Worm (Caenorhabditis elegans) whole organism, L1 larva: ENCODE measurements around the gene sox-2.
A peak's percentile ranks its signal among the peaks of the same experiment; 100 is the strongest.

Experiments used
- C16A3.4 ChIP-seq: fragments of 150-350 bp; optimal IDR thresholded peaks from 2 replicates; lab custom pipeline; 2014; ENCODE audit warnings: missing biosample characterization, missing genetic modification characterization
- C34B4.2 ChIP-seq: sonication (generic microtip); optimal IDR thresholded peaks from 2 replicates; lab custom pipeline; 2017; ENCODE audit warnings: mild to moderate bottlenecking, missing genetic modification characterization, missing compliant biosample characterization
- aha-1 ChIP-seq: fragments of 150-350 bp; optimal IDR thresholded peaks from 2 replicates; lab custom pipeline; 2014; ENCODE audit warnings: missing biosample characterization, missing genetic modification characterization
- ama-1 ChIP-seq: fragments of 150-350 bp; optimal IDR thresholded peaks from 2 replicates; lab custom pipeline; 2014
- ceh-82 ChIP-seq, 3 experiments: fragments of 150-350 bp in 1 of 3; sonication (generic microtip) in 2 of 3; optimal IDR thresholded peaks; 2 replicates each; lab custom pipeline; 2014 to 2017; ENCODE audit warnings: missing biosample characterization in 3 of 3, missing genetic modification characterization in 3 of 3
- dpl-1 ChIP-seq, 3 experiments: fragments of 150-350 bp in 2 of 3; sonication (generic microtip) in 1 of 3; optimal IDR thresholded peaks; 2 replicates each; lab custom pipeline; 2014 to 2017; ENCODE audit warnings: missing biosample characterization in 3 of 3, missing genetic modification characterization in 3 of 3, missing genetic modification reagents in 3 of 3
- dsc-1 ChIP-seq: sonication (generic microtip); optimal IDR thresholded peaks from 2 replicates; lab custom pipeline; 2016; ENCODE audit warnings: mild to moderate bottlenecking, missing genetic modification characterization, missing compliant biosample characterization
- efl-1 ChIP-seq, 4 experiments: fragments of 150-350 bp; optimal IDR thresholded peaks in 3 of 4; peaks in 1 of 4; 1 replicate in 1 of 4; 2 replicates in 3 of 4; lab custom pipeline; 2014; ENCODE audit warnings: missing biosample characterization in 2 of 4, missing genetic modification characterization in 2 of 4, missing genetic modification reagents in 2 of 4
- egl-13 ChIP-seq: sonication (generic microtip); optimal IDR thresholded peaks from 2 replicates; lab custom pipeline; 2016; ENCODE audit warnings: missing genotype, missing genetic modification reagents, missing genetic modification characterization, missing compliant biosample characterization
- egl-27 ChIP-seq, 2 experiments: fragments of 150-350 bp in 1 of 2; sonication (generic microtip); optimal IDR thresholded peaks; 3 replicates each; lab custom pipeline; 2017 to 2018; ENCODE audit warnings: missing biosample characterization in 2 of 2, missing genetic modification characterization in 2 of 2, missing genetic modification reagents in 2 of 2
- elt-2 ChIP-seq: sonication (generic microtip); optimal IDR thresholded peaks from 2 replicates; lab custom pipeline; 2016; ENCODE audit warnings: missing genetic modification characterization, mild to moderate bottlenecking, inconsistent platforms, missing compliant biosample characterization, missing genetic modification reagents
- fkh-10 ChIP-seq: sonication (generic microtip); optimal IDR thresholded peaks from 2 replicates; lab custom pipeline; 2017; ENCODE audit warnings: missing biosample characterization, missing genetic modification reagents, missing genetic modification characterization
- hlh-17 ChIP-seq: fragments of 200-800 bp; sonication (Bioruptor generic); optimal IDR thresholded peaks from 2 replicates; lab custom pipeline; 2018; ENCODE audit warnings: missing genetic modification characterization, mild to moderate bottlenecking, missing compliant biosample characterization, moderate library complexity, borderline replicate concordance
- hlh-4 ChIP-seq: sonication (generic microtip); optimal IDR thresholded peaks from 2 replicates; lab custom pipeline; 2016; ENCODE audit warnings: mild to moderate bottlenecking, missing genetic modification characterization, missing compliant biosample characterization
- hpl-2 ChIP-seq: fragments of 150-350 bp; optimal IDR thresholded peaks from 2 replicates; lab custom pipeline; 2014; ENCODE audit warnings: missing biosample characterization, missing genetic modification reagents, missing genetic modification characterization
- irx-1 ChIP-seq: sonication (generic microtip); optimal IDR thresholded peaks from 2 replicates; lab custom pipeline; 2016; ENCODE audit warnings: missing genetic modification characterization, missing compliant biosample characterization
- isw-1 ChIP-seq: fragments of 200-800 bp; sonication (Bioruptor generic); IDR thresholded peaks from 2 replicates; pipeline ENCODE4 v1.3.6; 2022; ENCODE audit warnings: missing genetic modification characterization, missing compliant biosample characterization
- lin-14 ChIP-seq: fragments of 200-800 bp; sonication (Bioruptor generic); optimal IDR thresholded peaks from 2 replicates; lab custom pipeline; 2018; ENCODE audit warnings: mild to moderate bottlenecking, missing genetic modification characterization, moderate library complexity, missing compliant biosample characterization
- lin-15B ChIP-seq: fragments of 150-350 bp; sonication (generic microtip); optimal IDR thresholded peaks from 3 replicates; lab custom pipeline; 2014; ENCODE audit warnings: missing biosample characterization, missing genetic modification characterization
- lin-39 ChIP-seq: fragments of 150-350 bp; optimal IDR thresholded peaks from 2 replicates; lab custom pipeline; 2014; ENCODE audit warnings: missing biosample characterization, missing genetic modification reagents, missing genetic modification characterization
- lir-3 ChIP-seq: sonication (generic microtip); optimal IDR thresholded peaks from 2 replicates; lab custom pipeline; 2016; ENCODE audit warnings: mild to moderate bottlenecking, missing genetic modification characterization, moderate library complexity, missing compliant biosample characterization; ENCODE audit not compliant: poor library complexity
- mef-2 ChIP-seq: fragments of 150-350 bp; optimal IDR thresholded peaks from 2 replicates; lab custom pipeline; 2014; ENCODE audit warnings: missing biosample characterization, missing genetic modification characterization
- nhr-11 ChIP-seq: fragments of 150-350 bp; optimal IDR thresholded peaks from 2 replicates; lab custom pipeline; 2014; ENCODE audit warnings: missing biosample characterization, missing genetic modification characterization
- nhr-19 ChIP-seq: fragments of 200-800 bp; sonication (Bioruptor generic); conservative IDR thresholded peaks from 2 replicates; pipeline ENCODE4 v1.3.6; 2022; ENCODE audit warnings: missing genetic modification characterization, missing compliant biosample characterization
- nhr-237 ChIP-seq: fragments of 150-350 bp; optimal IDR thresholded peaks from 2 replicates; lab custom pipeline; 2014; ENCODE audit warnings: missing biosample characterization, missing genetic modification characterization
- nhr-28 ChIP-seq: fragments of 150-350 bp; optimal IDR thresholded peaks from 2 replicates; lab custom pipeline; 2014; ENCODE audit warnings: missing biosample characterization, missing genetic modification characterization
- nhr-71 ChIP-seq: sonication (generic microtip); optimal IDR thresholded peaks from 2 replicates; lab custom pipeline; 2016; ENCODE audit warnings: mild to moderate bottlenecking, missing genetic modification characterization, moderate library complexity, missing compliant biosample characterization
- nhr-77 ChIP-seq: fragments of 150-350 bp; optimal IDR thresholded peaks from 2 replicates; lab custom pipeline; 2014; ENCODE audit warnings: missing biosample characterization, missing genetic modification characterization
- nhr-85 ChIP-seq: sonication (generic microtip); peaks from one replicate; lab custom pipeline; 2016; ENCODE audit warnings: missing genetic modification characterization, inconsistent platforms, missing compliant biosample characterization
- sptf-1 ChIP-seq: fragments of 150-350 bp; optimal IDR thresholded peaks from 2 replicates; lab custom pipeline; 2014; ENCODE audit warnings: missing biosample characterization, missing genetic modification characterization
- tlp-1 ChIP-seq: fragments of 150-350 bp; optimal IDR thresholded peaks from 2 replicates; lab custom pipeline; 2014; ENCODE audit warnings: missing biosample characterization, missing genetic modification characterization
- unc-130 ChIP-seq: fragments of 150-350 bp; optimal IDR thresholded peaks from 2 replicates; lab custom pipeline; 2017; ENCODE audit warnings: missing biosample characterization, missing genetic modification characterization, inconsistent platforms
- unc-62 ChIP-seq: fragments of 150-350 bp; optimal IDR thresholded peaks from 2 replicates; lab custom pipeline; 2014; ENCODE audit warnings: missing biosample characterization, missing genetic modification reagents, missing genetic modification characterization
- unc-86 ChIP-seq: sonication (generic microtip); optimal IDR thresholded peaks from 2 replicates; lab custom pipeline; 2016; ENCODE audit warnings: missing genetic modification characterization, missing compliant biosample characterization
- unc-98 ChIP-seq: fragments of 200-800 bp; sonication (Bioruptor generic); IDR thresholded peaks from 2 replicates; pipeline ENCODE4 v1.3.6; 2022; ENCODE audit warnings: missing genetic modification characterization, missing compliant biosample characterization
- xbp-1 ChIP-seq: sonication (generic microtip); optimal IDR thresholded peaks from 2 replicates; lab custom pipeline; 2016; ENCODE audit warnings: missing genetic modification characterization, missing compliant biosample characterization
- zip-4 ChIP-seq: fragments of 200-800 bp; sonication (Bioruptor generic); optimal IDR thresholded peaks from 2 replicates; lab custom pipeline; 2018; ENCODE audit warnings: mild to moderate bottlenecking, missing genetic modification characterization, moderate library complexity, missing compliant biosample characterization

sox-2 gene

ce11 chrX:7463637-7464036 lies at the start of gene sox-2:
sox-2 (minus strand) TSS chrX:7463736.
- TF ChIP-seq isw-1 (GFP tag; lab: Robert Waterston, UW) (no peak), tlp-1 (tag; lab: Kevin White, UChicago) (no peak), irx-1 (tag; lab: Kevin White, UChicago) (no peak), aha-1 (no peak), nhr-77 (tag; lab: Kevin White, UChicago) (no peak), nhr-71 (tag; lab: Kevin White, UChicago) (no peak), unc-86 (tag; lab: Kevin White, UChicago) (peak; percentile 2), unc-130 (no peak), hlh-4 (tag; lab: Kevin White, UChicago) (no peak), nhr-28 (tag; lab: Kevin White, UChicago) (no peak), elt-2 (no peak), egl-27 (tag; optimal IDR thresholded peaks at IDR 0.05; lab: Kevin White, UChicago) (no peak), lin-14 (peak; percentile 33), nhr-85 (no peak), C16A3.4 (tag; lab: Kevin White, UChicago) (no peak), fkh-10 (GFP tag; lab: Kevin White, UChicago) (peak; percentile 31), C34B4.2 (tag; lab: Kevin White, UChicago) (no peak)

ce11 chrX:7512714-7513113 lies 49.2 kb upstream of the sox-2 start:
- no peak for TF ChIP-seq sptf-1 (tag; lab: Kevin White, UChicago)
- no peak for TF ChIP-seq hlh-17 (GFP tag; lab: Kevin White, UChicago)
- no peak for TF ChIP-seq efl-1 (optimal IDR thresholded peaks at IDR 0.05; lab: Kevin White, UChicago)
- TF ChIP-seq efl-1 (GFP tag; optimal IDR thresholded peaks at IDR 0.05 in 1 of 2; lab: Kevin White, UChicago) = peak in 1 of 2 experiments; percentile 82

ce11 chrX:7507141-7507540 lies 43.6 kb upstream of the sox-2 start:
- TF ChIP-seq lir-3 (tag; lab: Kevin White, UChicago) (no peak), nhr-19 (GFP tag; lab: Robert Waterston, UW) (no peak), hlh-17 (GFP tag; lab: Kevin White, UChicago) (no peak), sptf-1 (tag; lab: Kevin White, UChicago) (no peak), irx-1 (tag; lab: Kevin White, UChicago) (no peak), dsc-1 (tag; lab: Kevin White, UChicago) (no peak), xbp-1 (tag; lab: Kevin White, UChicago) (no peak), lin-14 (no peak), unc-130 (no peak), hpl-2 (GFP tag; lab: Kevin White, UChicago) (no peak), ceh-82 (tag; optimal IDR thresholded peaks at IDR 0.05; lab: Kevin White, UChicago) (no peak), lin-15B (tag; lab: Kevin White, UChicago) (no peak), unc-62 (GFP tag; lab: Kevin White, UChicago) (no peak), lin-39 (tag; lab: Kevin White, UChicago) (no peak), egl-13 (tag; lab: Kevin White, UChicago) (no peak)

- TF ChIP-seq nhr-11 (tag; lab: Kevin White, UChicago) = no peak
- TF ChIP-seq unc-98 (GFP tag; lab: Robert Waterston, UW) = no peak
- no peak for TF ChIP-seq ama-1
- no peak for TF ChIP-seq efl-1 (optimal IDR thresholded peaks at IDR 0.05; lab: Kevin White, UChicago)
- TF ChIP-seq efl-1 (GFP tag; optimal IDR thresholded peaks at IDR 0.05 in 1 of 2; lab: Kevin White, UChicago) = peak in 1 of 2 experiments; percentile 87
- no peak for TF ChIP-seq mef-2 (tag; lab: Kevin White, UChicago)
- TF ChIP-seq, all 84 proteins: peak for 1
These were observed 43.0 kb upstream of the sox-2 start, which contains the start of gene lgc-11 for ce11 chrX:7506533-7506932. lgc-11 (minus strand) TSS chrX:7506633.

- TF ChIP-seq zip-4 (GFP tag; lab: Kevin White, UChicago) (no peak), irx-1 (tag; lab: Kevin White, UChicago) (no peak), nhr-237 (no peak), nhr-77 (tag; lab: Kevin White, UChicago) (no peak), dpl-1 (GFP tag; optimal IDR thresholded peaks at IDR 0.05; lab: Kevin White, UChicago) (no peak)
These were observed 39.3 kb upstream of the sox-2 start, which contains the start of gene F48E3.6 for ce11 chrX:7502807-7503206. F48E3.6 (minus strand) TSS chrX:7502907.
